Fruit fly (Drosophila melanogaster): ENCODE data around the gene pll.
A peak's percentile ranks its signal among the peaks of the same experiment; 100 is the strongest.

pll gene

DNA sequence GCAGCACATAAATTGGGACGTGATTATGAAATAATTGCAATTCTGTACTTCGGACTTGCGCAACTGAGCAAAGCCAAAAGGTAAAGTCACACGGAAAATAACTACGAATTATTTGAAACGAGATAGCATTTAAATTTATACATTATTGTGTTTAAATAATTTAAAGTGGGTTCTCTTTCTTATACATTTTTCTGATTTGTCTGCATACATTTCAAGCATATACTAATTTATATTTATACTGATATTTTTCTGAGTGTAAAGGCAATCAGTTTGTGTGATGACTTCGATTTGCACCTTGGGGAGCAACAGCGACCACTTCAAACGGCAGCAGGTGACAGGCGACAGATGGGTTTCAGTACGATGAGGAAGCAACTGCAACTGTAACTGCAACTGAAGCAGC lies 27.5 kb downstream of the pll start:
- TF ChIP-seq Met (GFP tag; optimal IDR thresholded peaks at IDR 0.05), result peak; percentile 13
- TF ChIP-seq Eip78C (GFP tag), result peak; percentile 73
- TF ChIP-seq cyc (GFP tag; optimal IDR thresholded peaks at IDR 0.05), result no peak
- no peak for TF ChIP-seq Gug (GFP tag; IDR thresholded peaks at IDR 0.05)
- peak; percentile 57 for TF ChIP-seq svp (GFP tag)
- TF ChIP-seq dsx (GFP tag; optimal IDR thresholded peaks at IDR 0.05; ENCODE audit: poor library complexity, severe bottlenecking), result no peak
- no peak for TF ChIP-seq CG7368 (GFP tag; optimal IDR thresholded peaks at IDR 0.05)
- peak; percentile 23 for TF ChIP-seq Ets96B (tag; optimal IDR thresholded peaks at IDR 0.05)

DNA sequence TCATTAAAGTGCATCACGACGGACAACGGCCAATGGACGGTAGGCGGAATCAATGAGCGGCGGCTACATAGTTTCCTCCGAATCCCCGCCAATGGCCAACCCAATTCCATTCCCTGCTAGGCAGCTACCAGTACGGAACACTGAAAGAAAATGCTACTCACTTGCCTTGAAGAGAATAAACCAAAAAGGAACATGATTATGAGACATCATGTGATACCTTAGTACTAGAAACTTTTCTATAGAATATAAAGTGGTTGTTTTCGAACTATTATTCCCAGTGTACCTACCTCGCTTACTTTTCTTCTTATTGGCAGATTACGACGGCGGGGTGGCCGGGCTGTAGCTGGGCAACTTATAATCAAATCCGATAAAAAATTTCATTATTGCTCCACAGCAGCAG lies 28.3 kb downstream of the pll start:
- TF ChIP-seq CG15336 (GFP tag; IDR thresholded peaks at IDR 0.05) (peak; percentile 70), CG4318 (GFP tag; optimal IDR thresholded peaks at IDR 0.05) (no peak), Gug (GFP tag; IDR thresholded peaks at IDR 0.05) (0 out of 2 replicates have a peak, but pooled peaks have one; percentile 36), CG3919 (GFP tag; optimal IDR thresholded peaks at IDR 0.05) (peak; percentile 75), vri (GFP tag; optimal IDR thresholded peaks at IDR 0.05) (no peak), eg (GFP tag; IDR thresholded peaks at IDR 0.05) (peak; percentile 76), spab (GFP tag; optimal IDR thresholded peaks at IDR 0.05) (peak; percentile 60), CG8632 (GFP tag; optimal IDR thresholded peaks at IDR 0.05) (peak; percentile 47), lz (GFP tag; optimal IDR thresholded peaks at IDR 0.05) (peak; percentile 59), CG8119 (GFP tag; IDR thresholded peaks at IDR 0.05) (no peak), fkh (GFP tag; optimal IDR thresholded peaks at IDR 0.05) (no peak), esn (GFP tag; optimal IDR thresholded peaks at IDR 0.05) (peak; percentile 73), CG11294 (GFP tag; IDR thresholded peaks at IDR 0.05) (no peak), dsx (GFP tag; optimal IDR thresholded peaks at IDR 0.05; ENCODE audit: poor library complexity, severe bottlenecking) (peak; percentile 68), Met (GFP tag; optimal IDR thresholded peaks at IDR 0.05) (peak; percentile 71), CG6792 (GFP tag; optimal IDR thresholded peaks at IDR 0.05) (peak; percentile 67), CG10669 (GFP tag; optimal IDR thresholded peaks at IDR 0.05) (peak; percentile 70), CG9139 (GFP tag; optimal IDR thresholded peaks at IDR 0.05) (no peak), Ets96B (tag; optimal IDR thresholded peaks at IDR 0.05) (peak; percentile 69), Eip75B (GFP tag; optimal IDR thresholded peaks at IDR 0.05) (peak; percentile 70), CG34406 (GFP tag; optimal IDR thresholded peaks at IDR 0.05) (peak; percentile 50), dac (GFP tag; optimal IDR thresholded peaks at IDR 0.05) (no peak), topi (GFP tag; optimal IDR thresholded peaks at IDR 0.05) (peak; percentile 69), Eip93F (GFP tag; optimal IDR thresholded peaks at IDR 0.05) (no peak), CG8319 (GFP tag; optimal IDR thresholded peaks at IDR 0.05) (peak; percentile 58), Ets21C (GFP tag; optimal IDR thresholded peaks at IDR 0.05) (peak; percentile 28), CG6163 (GFP tag; IDR thresholded peaks at IDR 0.05) (peak; percentile 87), Hr39 (GFP tag; optimal IDR thresholded peaks at IDR 0.05) (peak; percentile 44), achi (GFP tag; optimal IDR thresholded peaks at IDR 0.05) (peak; percentile 73), Smox (GFP tag; optimal IDR thresholded peaks at IDR 0.05) (peak; percentile 56), CG11902 (GFP tag; optimal IDR thresholded peaks at IDR 0.05) (peak; percentile 66), CG10631 (GFP tag; optimal IDR thresholded peaks at IDR 0.05) (peak; percentile 65), Lpt (GFP tag; optimal IDR thresholded peaks at IDR 0.05) (peak; percentile 43), CG11762 (GFP tag; optimal IDR thresholded peaks at IDR 0.05; ENCODE audit: insufficient read depth) (peak; percentile 29), CG6276 (GFP tag; optimal IDR thresholded peaks at IDR 0.05) (peak; percentile 66), fd59A (GFP tag; optimal IDR thresholded peaks at IDR 0.05) (peak; percentile 51), CG31627 (GFP tag; optimal IDR thresholded peaks at IDR 0.05) (peak; percentile 61), pdm3 (GFP tag; optimal IDR thresholded peaks at IDR 0.05) (peak; percentile 61), salr (GFP tag; optimal IDR thresholded peaks at IDR 0.05) (peak; percentile 42 to 46), CG16779 (tag; optimal IDR thresholded peaks at IDR 0.05) (no peak), Sox15 (GFP tag; optimal IDR thresholded peaks at IDR 0.05) (peak; percentile 33), cyc (GFP tag; optimal IDR thresholded peaks at IDR 0.05) (peak; percentile 64), acj6 (GFP tag; optimal IDR thresholded peaks at IDR 0.05) (peak; percentile 66), CG6854 (GFP tag; optimal IDR thresholded peaks at IDR 0.05) (no peak), CG3032 (tag; optimal IDR thresholded peaks at IDR 0.05) (peak; percentile 72), svp (GFP tag) (peak; percentile 83), Hr4 (GFP tag; optimal IDR thresholded peaks at IDR 0.05) (peak; percentile 55), CG7368 (GFP tag; optimal IDR thresholded peaks at IDR 0.05) (peak; percentile 62)

All from whole organism, prepupa.